Worm (Caenorhabditis elegans): Measurements from ENCODE around the gene F26D11.13.

DNA sequence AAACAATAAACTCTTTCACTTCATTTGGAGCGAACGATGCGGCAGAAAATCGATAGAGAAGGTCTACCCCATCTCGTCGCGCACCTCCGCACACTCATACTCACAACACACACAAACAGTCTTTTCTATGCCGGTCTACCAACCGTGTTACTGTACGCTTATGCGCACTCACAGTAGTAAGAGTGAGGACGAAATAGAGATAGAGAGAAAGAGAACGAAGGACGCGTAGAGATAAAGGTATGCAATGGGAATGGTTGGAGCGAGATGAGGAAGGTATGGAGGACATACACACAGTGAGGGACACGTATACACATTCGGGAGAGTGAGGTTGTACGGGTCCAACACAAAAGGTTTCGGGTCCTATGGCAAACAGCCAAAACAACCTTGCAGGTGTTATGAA lies 24.3 kb upstream of the F26D11.13 start:
- TF ChIP-seq nhr-11 (tag; optimal IDR thresholded peaks at IDR 0.05): no peak
- TF ChIP-seq unc-62 (GFP tag; optimal IDR thresholded peaks at IDR 0.05): no peak
- no peak for TF ChIP-seq unc-39 (tag; optimal IDR thresholded peaks at IDR 0.05)
- peak; percentile 25 for TF ChIP-seq sma-9 (GFP tag; optimal IDR thresholded peaks at IDR 0.05)
- no peak for TF ChIP-seq sma-9 (tag; optimal IDR thresholded peaks at IDR 0.05)
- no peak for TF ChIP-seq skn-1 (tag; optimal IDR thresholded peaks at IDR 0.05)
- no peak for TF ChIP-seq dmd-4 (tag; optimal IDR thresholded peaks at IDR 0.05)
- no peak for TF ChIP-seq lin-39 (tag; optimal IDR thresholded peaks at IDR 0.05)
- TF ChIP-seq ceh-16 (tag; optimal IDR thresholded peaks at IDR 0.05): no peak
- TF ChIP-seq blmp-1 (tag; optimal IDR thresholded peaks at IDR 0.05; ENCODE audit: insufficient read depth): no peak
- no peak for TF ChIP-seq lin-13 (GFP tag; optimal IDR thresholded peaks at IDR 0.05)
- no peak for TF ChIP-seq egl-27 (tag; optimal IDR thresholded peaks at IDR 0.05)
- no peak for TF ChIP-seq alr-1 (tag; optimal IDR thresholded peaks at IDR 0.05)
- peak; percentile 36 for TF ChIP-seq peb-1 (tag; optimal IDR thresholded peaks at IDR 0.05)
